Worm (Caenorhabditis elegans): Measurements from ENCODE around the gene F02A9.1.

F02A9.1 gene

ce11 chrIII:9101212-9101611 is 23.6 kb upstream of the F02A9.1 start, which contains the start of gene ZK507.1:
TSS of gene ZK507.1 (minus strand) at chrIII:9101312.
- TF ChIP-seq hlh-17 (GFP tag; optimal IDR thresholded peaks at IDR 0.05; ENCODE audit: borderline replicate concordance) (no peak), hlh-4 (tag; optimal IDR thresholded peaks at IDR 0.05) (no peak), unc-130 (tag; optimal IDR thresholded peaks at IDR 0.05) (no peak), zag-1 (tag; optimal IDR thresholded peaks at IDR 0.05) (no peak), sox-4 (tag; optimal IDR thresholded peaks at IDR 0.05) (no peak), nhr-77 (tag; optimal IDR thresholded peaks at IDR 0.05) (no peak), nhr-71 (tag; optimal IDR thresholded peaks at IDR 0.05) (no peak), nhr-84 (tag; optimal IDR thresholded peaks at IDR 0.05) (no peak), lir-3 (tag; optimal IDR thresholded peaks at IDR 0.05; ENCODE audit: poor library complexity) (no peak)

- no peak for TF ChIP-seq elt-2 (tag; optimal IDR thresholded peaks at IDR 0.05)
- peak; percentile 68 for TF ChIP-seq blmp-1 (tag; optimal IDR thresholded peaks at IDR 0.05)
Observed at ce11 chrIII:9091392-9092291, 14.0 kb upstream of the F02A9.1 start, which contains the start of gene glp-1. TSS of gene glp-1 (plus strand) at chrIII:9092241.

ce11 chrIII:9089325-9089823 is 11.8 kb upstream of the F02A9.1 start, which contains the start of the genes mccc-2 and mrpl-44:
TSS of gene mccc-2 (minus strand) at chrIII:9089375.
TSS of gene mrpl-44 (minus strand) at chrIII:9089375.
- TF ChIP-seq unc-130 (tag; optimal IDR thresholded peaks at IDR 0.05) (no peak), xbp-1 (tag; optimal IDR thresholded peaks at IDR 0.05) (peak; percentile 33), dpl-1 (GFP tag; optimal IDR thresholded peaks at IDR 0.05) (peak; percentile 83 to 92 (median 92)), efl-1 (optimal IDR thresholded peaks at IDR 0.05) (peak; percentile 35 to 92), efl-1 (GFP tag; optimal IDR thresholded peaks at IDR 0.05 in 1 of 2) (peak; percentile 92 to 99), nhr-19 (GFP tag; conservative IDR thresholded peaks at IDR 0.05) (0 out of 2 replicates have a peak, but pooled peaks have one; percentile 7), C34B4.2 (tag; optimal IDR thresholded peaks at IDR 0.05) (no peak), elt-3 (tag; optimal IDR thresholded peaks at IDR 0.05) (no peak), ets-5 (GFP tag; IDR thresholded peaks at IDR 0.05) (no peak), lin-15B (tag; optimal IDR thresholded peaks at IDR 0.05) (peak; percentile 33), F16B12.6 (tag; optimal IDR thresholded peaks at IDR 0.05) (peak; percentile 23), isw-1 (GFP tag; IDR thresholded peaks at IDR 0.05) (peak; percentile 39), nhr-20 (tag; optimal IDR thresholded peaks at IDR 0.05) (peak; percentile 23), ztf-4 (tag; optimal IDR thresholded peaks at IDR 0.05) (no peak), pag-3 (tag; optimal IDR thresholded peaks at IDR 0.05; ENCODE audit: borderline replicate concordance, insufficient read depth) (no peak), irx-1 (tag; optimal IDR thresholded peaks at IDR 0.05) (no peak), unc-30 (tag; optimal IDR thresholded peaks at IDR 0.05) (no peak), ceh-82 (tag; optimal IDR thresholded peaks at IDR 0.05) (peak in 2 of 3 experiments; percentile 14 to 25), nhr-85 (tag) (peak; percentile 46), ces-1 (GFP tag; optimal IDR thresholded peaks at IDR 0.05) (no peak), fkh-10 (GFP tag; optimal IDR thresholded peaks at IDR 0.05) (no peak), nhr-76 (tag; optimal IDR thresholded peaks at IDR 0.05) (no peak), rnt-1 (tag; optimal IDR thresholded peaks at IDR 0.05) (peak; percentile 55), lin-35 (GFP tag; optimal IDR thresholded peaks at IDR 0.05) (peak; percentile 90 to 95), elt-2 (tag; optimal IDR thresholded peaks at IDR 0.05) (no peak), aha-1 (tag; optimal IDR thresholded peaks at IDR 0.05) (no peak), swsn-7 (tag; optimal IDR thresholded peaks at IDR 0.05) (peak; percentile 30)
